Fruit fly (Drosophila melanogaster) whole organism, adult: ENCODE results near the gene PGAP2.

ENCODE experiments used
- CG11617 ChIP-seq: fragments of 200-800 bp; sonication (Bioruptor generic); optimal IDR thresholded peaks from 2 replicates; lab custom pipeline; 2017; ENCODE audit warnings: mild to moderate bottlenecking, missing biosample characterization, missing genetic modification reagents, missing genetic modification characterization
- CG12768 ChIP-seq: fragments of 200-800 bp; sonication (Bioruptor generic); optimal IDR thresholded peaks from 2 replicates; lab custom pipeline; 2017; ENCODE audit warnings: missing biosample characterization, missing genetic modification characterization, mild to moderate bottlenecking, moderate library complexity, missing genetic modification reagents
- CG14711 ChIP-seq: fragments of 200-800 bp; sonication (Bioruptor generic); optimal IDR thresholded peaks from 2 replicates; lab custom pipeline; 2018; ENCODE audit warnings: missing biosample characterization, mild to moderate bottlenecking, missing genetic modification characterization, moderate library complexity
- CG33017 ChIP-seq: fragments of 200-800 bp; sonication (Bioruptor generic); optimal IDR thresholded peaks from 2 replicates; lab custom pipeline; 2018; ENCODE audit warnings: missing biosample characterization, mild to moderate bottlenecking, missing genetic modification characterization, moderate library complexity
- CG7045 ChIP-seq: fragments of 200-800 bp; sonication (Bioruptor generic); optimal IDR thresholded peaks from 2 replicates; lab custom pipeline; 2017; ENCODE audit warnings: missing biosample characterization, mild to moderate bottlenecking, missing genetic modification characterization
- CG7101 ChIP-seq: fragments of 200-800 bp; sonication (Bioruptor generic); optimal IDR thresholded peaks from 2 replicates; lab custom pipeline; 2018; ENCODE audit warnings: missing biosample characterization, mild to moderate bottlenecking, missing genetic modification characterization, moderate library complexity
- Hr96 ChIP-seq: fragments of 200-800 bp; sonication (Bioruptor generic); optimal IDR thresholded peaks from 2 replicates; lab custom pipeline; 2016; ENCODE audit warnings: missing biosample characterization, missing genetic modification characterization
- Mnt ChIP-seq: fragments of 200-800 bp; sonication (Bioruptor generic); optimal IDR thresholded peaks from 2 replicates; lab custom pipeline; 2016; ENCODE audit warnings: missing biosample characterization, mild to moderate bottlenecking, missing genetic modification characterization
- bab1 ChIP-seq: fragments of 200-800 bp; sonication (Bioruptor generic); optimal IDR thresholded peaks from 3 replicates; lab custom pipeline; 2019; ENCODE audit warnings: missing biosample characterization, mild to moderate bottlenecking, missing genetic modification characterization, moderate library complexity
- cic ChIP-seq: fragments of 200-800 bp; sonication (Bioruptor generic); optimal IDR thresholded peaks from 2 replicates; lab custom pipeline; 2017; ENCODE audit warnings: missing biosample characterization, mild to moderate bottlenecking, missing genetic modification characterization, moderate library complexity
- cnc ChIP-seq, 2 experiments: fragments of >200 bp; optimal IDR thresholded peaks; 2 replicates each; lab custom pipeline; 2017
- kay ChIP-seq: fragments of 200-800 bp; sonication (Bioruptor generic); peaks from one replicate; lab custom pipeline; 2016; ENCODE audit warnings: missing biosample characterization, missing genetic modification characterization, borderline replicate concordance
- ovo ChIP-seq: fragments of 200-800 bp; sonication (Bioruptor generic); optimal IDR thresholded peaks from 2 replicates; lab custom pipeline; 2016; ENCODE audit warnings: missing biosample characterization, missing genetic modification characterization
- toe ChIP-seq: fragments of 200-800 bp; sonication (Bioruptor generic); optimal IDR thresholded peaks from 2 replicates; lab custom pipeline; 2016; ENCODE audit warnings: missing biosample characterization, missing genetic modification characterization

dm6 chr2L:847189-847987, 28.1 kb upstream of the PGAP2 start:
- TF ChIP-seq kay (GFP tag; lab: Kevin White, UChicago), result no peak
- TF ChIP-seq cnc (optimal IDR thresholded peaks at IDR 0.05; lab: Kevin White, UChicago), result no peak
- no peak for TF ChIP-seq Hr96
- TF ChIP-seq cic, result no peak
- TF ChIP-seq CG7045 (GFP tag; lab: Kevin White, UChicago), result no peak
- no peak for TF ChIP-seq Mnt
- TF ChIP-seq bab1 (GFP tag; lab: Kevin White, UChicago), result no peak
- TF ChIP-seq CG14711 (tag; lab: Kevin White, UChicago), result no peak
- TF ChIP-seq ovo (GFP tag; lab: Kevin White, UChicago), result no peak
- no peak for TF ChIP-seq CG12768 (GFP tag; lab: Kevin White, UChicago)
- no peak for TF ChIP-seq CG7101 (tag; lab: Kevin White, UChicago)
- no peak for TF ChIP-seq toe (GFP tag; lab: Kevin White, UChicago)
- no peak for TF ChIP-seq CG33017 (tag; lab: Kevin White, UChicago)
- peak; percentile 24 for TF ChIP-seq CG11617 (GFP tag; lab: Kevin White, UChicago)
